Fruit fly (Drosophila melanogaster) whole organism, prepupa: ENCODE results near the gene Dpck.

Experiments used
- CG10669 ChIP-seq: fragments of 200-800 bp; sonication (Bioruptor generic); optimal IDR thresholded peaks from 3 replicates; lab custom pipeline; 2018; ENCODE audit warnings: missing biosample characterization, mild to moderate bottlenecking, missing genetic modification characterization, moderate library complexity
- CG11762 ChIP-seq: fragments of 200-800 bp; sonication (Bioruptor generic); optimal IDR thresholded peaks from 3 replicates; lab custom pipeline; 2016; ENCODE audit warnings: missing biosample characterization, missing genetic modification characterization; ENCODE audit not compliant: insufficient read depth
- CG11902 ChIP-seq: fragments of 200-800 bp; sonication (Bioruptor generic); optimal IDR thresholded peaks from 3 replicates; lab custom pipeline; 2016; ENCODE audit warnings: missing biosample characterization, missing genetic modification characterization
- CG15336 ChIP-seq: fragments of 200-800 bp; sonication (Bioruptor generic); IDR thresholded peaks from 2 replicates; pipeline ENCODE4 v1.3.6; 2022; ENCODE audit warnings: missing biosample characterization, missing genetic modification characterization
- CG16779 ChIP-seq: fragments of 200-800 bp; sonication (Bioruptor generic); optimal IDR thresholded peaks from 3 replicates; lab custom pipeline; 2017; ENCODE audit warnings: missing biosample characterization, mild to moderate bottlenecking, missing genetic modification characterization
- CG34406 ChIP-seq: fragments of 200-800 bp; sonication (Bioruptor generic); optimal IDR thresholded peaks from 3 replicates; lab custom pipeline; 2016; ENCODE audit warnings: missing biosample characterization, missing genetic modification characterization
- CG4318 ChIP-seq: fragments of 200-800 bp; sonication (Bioruptor generic); optimal IDR thresholded peaks from 3 replicates; lab custom pipeline; 2017; ENCODE audit warnings: missing biosample characterization, mild to moderate bottlenecking, missing genetic modification characterization
- CG6276 ChIP-seq: fragments of 200-800 bp; sonication (Bioruptor generic); optimal IDR thresholded peaks from 2 replicates; lab custom pipeline; 2017; ENCODE audit warnings: missing biosample characterization, mild to moderate bottlenecking, missing genetic modification characterization
- CG6792 ChIP-seq: fragments of 200-800 bp; sonication (Bioruptor generic); optimal IDR thresholded peaks from 3 replicates; lab custom pipeline; 2016; ENCODE audit warnings: missing biosample characterization, missing genetic modification characterization
- CG6854 ChIP-seq: fragments of 200-800 bp; sonication (Bioruptor generic); optimal IDR thresholded peaks from 2 replicates; lab custom pipeline; 2017; ENCODE audit warnings: missing biosample characterization, mild to moderate bottlenecking, missing genetic modification characterization
- CG7368 ChIP-seq: fragments of 200-800 bp; sonication (Bioruptor generic); optimal IDR thresholded peaks from 3 replicates; lab custom pipeline; 2016; ENCODE audit warnings: missing biosample characterization, missing genetic modification characterization
- Eip78C ChIP-seq: fragments of 200-800 bp; sonication (Bioruptor generic); peaks from one replicate; lab custom pipeline; 2016; ENCODE audit warnings: missing biosample characterization, missing genetic modification characterization
- Hr39 ChIP-seq: fragments of 200-800 bp; sonication (Bioruptor generic); optimal IDR thresholded peaks from 2 replicates; lab custom pipeline; 2016; ENCODE audit warnings: missing biosample characterization, missing genetic modification characterization
- Hr4 ChIP-seq: fragments of 200-800 bp; sonication (Bioruptor generic); optimal IDR thresholded peaks from 3 replicates; lab custom pipeline; 2016; ENCODE audit warnings: missing biosample characterization, missing genetic modification characterization
- Lpt ChIP-seq: fragments of 200-800 bp; sonication (Bioruptor generic); optimal IDR thresholded peaks from 3 replicates; lab custom pipeline; 2016; ENCODE audit warnings: missing biosample characterization, missing genetic modification characterization
- Met ChIP-seq: fragments of 200-800 bp; sonication (Bioruptor generic); optimal IDR thresholded peaks from 3 replicates; lab custom pipeline; 2016; ENCODE audit warnings: missing biosample characterization, missing genetic modification characterization
- OdsH ChIP-seq: fragments of 200-800 bp; sonication (Bioruptor generic); optimal IDR thresholded peaks from 3 replicates; lab custom pipeline; 2016; ENCODE audit warnings: missing biosample characterization, missing genetic modification characterization
- Sox15 ChIP-seq: fragments of 200-800 bp; sonication (Bioruptor generic); optimal IDR thresholded peaks from 3 replicates; lab custom pipeline; 2016; ENCODE audit warnings: missing biosample characterization, missing genetic modification characterization
- dac ChIP-seq: fragments of 200-800 bp; sonication (Bioruptor generic); optimal IDR thresholded peaks from 2 replicates; lab custom pipeline; 2017; ENCODE audit warnings: missing biosample characterization, mild to moderate bottlenecking, missing genetic modification characterization
- dsx ChIP-seq: fragments of 200-800 bp; optimal IDR thresholded peaks from 3 replicates; lab custom pipeline; 2019; ENCODE audit warnings: missing biosample characterization, mild to moderate bottlenecking, missing genetic modification characterization, moderate library complexity; ENCODE audit not compliant: poor library complexity, severe bottlenecking
- eg ChIP-seq: fragments of 200-800 bp; sonication (Bioruptor generic); IDR thresholded peaks from 3 replicates; pipeline ENCODE4 v1.3.6; 2022; ENCODE audit warnings: missing biosample characterization, missing genetic modification characterization
- esn ChIP-seq: fragments of 200-800 bp; sonication (Bioruptor generic); optimal IDR thresholded peaks from 2 replicates; lab custom pipeline; 2016; ENCODE audit warnings: missing biosample characterization, mild to moderate bottlenecking, missing genetic modification characterization, moderate library complexity
- fd59A ChIP-seq: fragments of 200-800 bp; sonication (Bioruptor generic); optimal IDR thresholded peaks from 2 replicates; lab custom pipeline; 2017; ENCODE audit warnings: missing biosample characterization, mild to moderate bottlenecking, missing genetic modification characterization, missing genetic modification reagents
- fd85E ChIP-seq: fragments of 200-800 bp; sonication (Bioruptor generic); optimal IDR thresholded peaks from 3 replicates; lab custom pipeline; 2016; ENCODE audit warnings: missing biosample characterization, missing genetic modification characterization
- lz ChIP-seq: fragments of 200-800 bp; sonication (Bioruptor generic); optimal IDR thresholded peaks from 3 replicates; lab custom pipeline; 2016; ENCODE audit warnings: missing biosample characterization, missing genetic modification characterization
- pdm3 ChIP-seq: fragments of 200-800 bp; sonication (Bioruptor generic); optimal IDR thresholded peaks from 3 replicates; lab custom pipeline; 2016; ENCODE audit warnings: missing biosample characterization, missing genetic modification characterization
- svp ChIP-seq: fragments of 200-800 bp; sonication (Bioruptor generic); peaks from one replicate; lab custom pipeline; 2016; ENCODE audit warnings: missing biosample characterization, missing genetic modification characterization
- topi ChIP-seq: fragments of 200-800 bp; sonication (Bioruptor generic); optimal IDR thresholded peaks from 3 replicates; lab custom pipeline; 2016; ENCODE audit warnings: missing biosample characterization, missing genetic modification characterization

Dpck gene

DNA sequence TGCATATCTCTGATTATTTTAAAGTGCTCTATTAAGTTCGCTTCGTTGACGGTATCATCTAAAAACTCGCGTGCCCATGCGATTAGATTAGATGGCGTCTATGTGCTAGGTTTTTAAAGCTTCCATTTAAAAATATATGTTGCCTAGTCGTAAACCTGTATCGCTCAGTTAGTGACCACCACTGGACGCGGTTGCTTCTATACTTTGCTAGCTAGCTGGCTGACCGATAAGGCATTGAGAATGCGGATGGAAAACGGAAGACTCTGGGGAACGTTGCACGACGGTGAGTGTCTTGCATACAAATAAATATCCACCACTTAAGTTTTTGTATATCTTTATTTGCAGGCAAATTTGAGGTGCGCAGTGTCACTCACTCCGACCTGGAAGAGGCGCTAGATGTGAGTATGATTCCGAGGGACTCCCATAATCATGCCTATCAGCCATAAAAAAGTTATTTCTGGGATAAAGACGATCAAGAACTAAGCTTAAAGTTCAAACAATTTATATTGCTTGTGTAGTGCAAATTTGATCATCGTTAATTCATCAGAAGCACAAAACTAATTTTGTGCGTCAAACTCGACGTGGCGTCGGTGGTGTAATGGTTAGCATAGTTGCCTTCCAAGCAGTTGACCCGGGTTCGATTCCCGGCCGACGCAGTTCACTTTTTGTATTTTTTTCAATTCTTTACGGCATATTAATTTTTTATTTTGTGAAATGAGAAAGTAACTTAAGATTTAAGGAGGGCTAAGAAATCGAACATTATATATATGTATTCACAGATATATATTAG is 47.5 kb downstream of the Dpck start, which contains the start of gene CG31248:
Gene CG31248, plus strand, starts transcription at position 41 of the 790 bp plus-strand sequence.
- TF ChIP-seq CG10669 (GFP tag; lab: Kevin White, UChicago), result no peak
- 0 out of 2 replicates have a peak, but pooled peaks have one; percentile 6 for TF ChIP-seq CG15336 (GFP tag; lab: Robert Waterston, UW)
- TF ChIP-seq CG6276 (GFP tag; lab: Kevin White, UChicago), result peak; percentile 31
- no peak for TF ChIP-seq CG34406 (GFP tag; lab: Kevin White, UChicago)
- no peak for TF ChIP-seq esn (GFP tag; lab: Kevin White, UChicago)
- TF ChIP-seq topi (GFP tag; lab: Kevin White, UChicago), result no peak
- no peak for TF ChIP-seq lz (GFP tag; lab: Kevin White, UChicago)
- TF ChIP-seq fd85E (GFP tag; lab: Kevin White, UChicago), result no peak
- TF ChIP-seq dsx, result no peak
- TF ChIP-seq CG7368 (GFP tag; lab: Kevin White, UChicago), result no peak
- TF ChIP-seq dac, result no peak
- no peak for TF ChIP-seq OdsH
- no peak for TF ChIP-seq CG11902 (GFP tag; lab: Kevin White, UChicago)
- no peak for TF ChIP-seq Hr4 (GFP tag; lab: Kevin White, UChicago)
- TF ChIP-seq Lpt (GFP tag; lab: Kevin White, UChicago), result no peak
- TF ChIP-seq fd59A (GFP tag; lab: Kevin White, UChicago), result no peak
- peak; percentile 31 for TF ChIP-seq svp (GFP tag; lab: Kevin White, UChicago)
- peak; percentile 27 for TF ChIP-seq CG6854 (GFP tag; lab: Kevin White, UChicago)
- TF ChIP-seq Sox15, result no peak
- no peak for TF ChIP-seq pdm3 (GFP tag; lab: Kevin White, UChicago)
- no peak for TF ChIP-seq CG16779 (tag; lab: Kevin White, UChicago)
- no peak for TF ChIP-seq CG11762

DNA sequence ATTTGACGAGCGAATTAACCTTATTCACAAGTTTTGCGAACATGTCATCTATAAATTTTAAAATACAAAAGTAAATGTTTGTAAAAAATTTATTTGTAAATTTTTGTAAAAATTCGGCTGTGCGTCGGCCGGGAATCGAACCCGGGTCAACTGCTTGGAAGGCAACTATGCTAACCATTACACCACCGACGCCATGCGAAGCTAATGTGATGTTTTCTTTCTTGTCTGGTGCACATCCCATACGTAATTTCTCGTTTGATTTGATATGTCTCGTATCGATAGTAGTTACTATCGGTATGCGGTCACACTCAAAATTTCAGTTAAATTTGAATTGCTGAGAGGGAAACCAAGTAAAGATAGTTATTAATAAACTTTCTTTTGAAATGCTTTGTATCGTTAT is 48.8 kb downstream of the Dpck start:
- TF ChIP-seq svp (GFP tag; lab: Kevin White, UChicago) (peak; percentile 70), esn (GFP tag; lab: Kevin White, UChicago) (peak; percentile 46), Eip78C (GFP tag; lab: Kevin White, UChicago) (peak; percentile 58), topi (GFP tag; lab: Kevin White, UChicago) (peak; percentile 14), dac (no peak)

DNA sequence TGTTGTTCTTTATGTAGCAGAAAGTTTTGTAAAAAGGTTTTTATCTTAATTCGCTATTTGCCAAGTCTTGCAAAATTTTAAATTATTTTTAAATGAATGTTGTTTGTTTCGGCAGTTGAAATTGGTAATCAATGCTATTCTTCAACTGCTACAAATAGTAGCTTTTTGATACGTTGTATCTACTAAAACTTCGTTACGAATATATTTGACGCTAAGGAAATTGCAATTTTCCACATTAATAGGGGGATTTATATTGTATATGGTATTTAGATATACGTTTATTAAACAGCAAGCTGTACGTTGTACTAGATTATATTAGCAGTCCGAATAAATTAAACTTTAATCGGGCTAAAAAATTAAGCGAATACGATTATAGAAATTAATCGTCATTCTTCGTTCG is 49.3 kb downstream of the Dpck start, which contains the start of gene CG31493:
Gene CG31493, plus strand, starts transcription at position 301 of the 400 bp plus-strand sequence.
- TF ChIP-seq CG11902 (GFP tag; lab: Kevin White, UChicago), result no peak
- TF ChIP-seq eg (GFP tag; lab: Robert Waterston, UW), result no peak
- TF ChIP-seq CG34406 (GFP tag; lab: Kevin White, UChicago), result no peak
- no peak for TF ChIP-seq Hr39 (GFP tag; lab: Kevin White, UChicago)
- TF ChIP-seq CG6792 (GFP tag; lab: Kevin White, UChicago), result no peak
- TF ChIP-seq lz (GFP tag; lab: Kevin White, UChicago), result no peak
- TF ChIP-seq CG4318 (GFP tag; lab: Kevin White, UChicago), result no peak
- TF ChIP-seq dsx, result no peak
- TF ChIP-seq Met (GFP tag; lab: Kevin White, UChicago), result no peak
